Worm (Caenorhabditis elegans) whole organism, young adult: ENCODE measurements around the gene clc-9.
A peak's percentile ranks its signal among the peaks of the same experiment; 100 is the strongest.

Experiments
- C17E4.6 ChIP-seq: fragments of 200-800 bp; sonication (Bioruptor generic); IDR thresholded peaks from 2 replicates; pipeline ENCODE4 v1.3.6; 2022; ENCODE audit warnings: missing genetic modification reagents, missing genetic modification characterization, missing compliant biosample characterization
- F10E7.11 ChIP-seq: sonication (generic microtip); optimal IDR thresholded peaks from 2 replicates; lab custom pipeline; 2017; ENCODE audit warnings: mild to moderate bottlenecking, missing genetic modification characterization, moderate library complexity, missing compliant biosample characterization
- F37B4.10 ChIP-seq: fragments of 200-800 bp; sonication (Bioruptor generic); IDR thresholded peaks from 2 replicates; pipeline ENCODE4 v1.3.6; 2022; ENCODE audit warnings: missing genetic modification characterization, missing compliant biosample characterization
- F39B2.1 ChIP-seq: fragments of 200-800 bp; sonication (Bioruptor generic); IDR thresholded peaks from 2 replicates; pipeline ENCODE4 v1.3.6; 2022; ENCODE audit warnings: missing genetic modification reagents, missing genetic modification characterization, missing compliant biosample characterization
- F49E8.2 ChIP-seq: sonication (generic microtip); optimal IDR thresholded peaks from 3 replicates; lab custom pipeline; 2017; ENCODE audit warnings: missing genetic modification characterization, mild to moderate bottlenecking, missing compliant biosample characterization, antibody characterized with exemption, moderate library complexity; ENCODE audit not compliant: insufficient read depth
- T07F8.4 ChIP-seq: sonication (generic microtip); optimal IDR thresholded peaks from 2 replicates; lab custom pipeline; 2016; ENCODE audit warnings: mild to moderate bottlenecking, missing genetic modification characterization, moderate library complexity, missing compliant biosample characterization
- Y53G8AR.9 ChIP-seq: fragments of 200-800 bp; sonication (Bioruptor generic); conservative IDR thresholded peaks from 2 replicates; pipeline ENCODE4 v1.3.6; 2022; ENCODE audit warnings: missing genetic modification reagents, missing genetic modification characterization, missing compliant biosample characterization
- Y56A3A.18 ChIP-seq: fragments of 200-800 bp; sonication (Bioruptor generic); IDR thresholded peaks from 2 replicates; pipeline ENCODE4 v1.3.6; 2022; ENCODE audit warnings: missing genetic modification reagents, missing genetic modification characterization, missing compliant biosample characterization
- Y67H2A.10 ChIP-seq: fragments of 200-800 bp; sonication (Bioruptor generic); conservative IDR thresholded peaks from 2 replicates; pipeline ENCODE4 v1.3.6; 2022; ENCODE audit warnings: missing genetic modification reagents, missing genetic modification characterization, missing compliant biosample characterization
- ZK185.1 ChIP-seq: sonication (generic microtip); optimal IDR thresholded peaks from 2 replicates; lab custom pipeline; 2016; ENCODE audit warnings: mild to moderate bottlenecking, missing genetic modification characterization, missing compliant biosample characterization; ENCODE audit not compliant: poor library complexity, severe bottlenecking
- ama-1 ChIP-seq, 3 experiments: fragments of 150-350 bp in 1 of 3; sonication (generic microtip) in 2 of 3; optimal IDR thresholded peaks; 2 replicates each; lab custom pipeline; 2014 to 2018; ENCODE audit warnings: missing biosample characterization in 2 of 3, missing genetic modification characterization in 2 of 3, missing genetic modification reagents in 2 of 3
- aptf-2 ChIP-seq: fragments of 200-800 bp; sonication (Bioruptor generic); conservative IDR thresholded peaks from 2 replicates; pipeline ENCODE4 v1.3.6; 2022; ENCODE audit warnings: missing genetic modification reagents, missing genetic modification characterization, missing compliant biosample characterization
- aptf-3 ChIP-seq: fragments of 200-800 bp; sonication (Bioruptor generic); IDR thresholded peaks from 2 replicates; pipeline ENCODE4 v1.3.6; 2022; ENCODE audit warnings: missing genetic modification characterization, missing compliant biosample characterization
- bed-1 ChIP-seq: fragments of 200-800 bp; sonication (Bioruptor generic); IDR thresholded peaks from 2 replicates; pipeline ENCODE4 v1.3.6; 2022; ENCODE audit warnings: missing genetic modification reagents, missing genetic modification characterization, missing compliant biosample characterization
- ceh-40 ChIP-seq: fragments of 200-800 bp; sonication (Bioruptor generic); IDR thresholded peaks from 2 replicates; pipeline ENCODE4 v1.3.6; 2022; ENCODE audit warnings: missing genetic modification characterization, missing compliant biosample characterization
- ceh-58 ChIP-seq: fragments of 200-800 bp; sonication (Bioruptor generic); IDR thresholded peaks from 2 replicates; pipeline ENCODE4 v1.3.6; 2022; ENCODE audit warnings: missing genetic modification characterization, missing compliant biosample characterization
- ceh-91 ChIP-seq: fragments of 200-800 bp; sonication (Bioruptor generic); IDR thresholded peaks from 2 replicates; pipeline ENCODE4 v1.3.6; 2022; ENCODE audit warnings: missing genetic modification reagents, missing genetic modification characterization, missing compliant biosample characterization
- die-1 ChIP-seq: sonication (generic microtip); optimal IDR thresholded peaks from 2 replicates; lab custom pipeline; 2016; ENCODE audit warnings: missing genotype, mild to moderate bottlenecking, missing genetic modification characterization, missing compliant biosample characterization
- dox-1 ChIP-seq: fragments of 200-800 bp; sonication (Bioruptor generic); IDR thresholded peaks from 2 replicates; pipeline ENCODE4 v1.3.6; 2022; ENCODE audit warnings: missing genetic modification reagents, missing genetic modification characterization, missing compliant biosample characterization
- dpff-1 ChIP-seq: sonication (generic microtip); optimal IDR thresholded peaks from 2 replicates; lab custom pipeline; 2017; ENCODE audit warnings: mild to moderate bottlenecking, missing genetic modification characterization, missing compliant biosample characterization
- egl-44 ChIP-seq: fragments of 200-800 bp; sonication (Bioruptor generic); IDR thresholded peaks from 2 replicates; pipeline ENCODE4 v1.3.6; 2022; ENCODE audit warnings: missing genetic modification reagents, missing genetic modification characterization, missing compliant biosample characterization
- ekl-4 ChIP-seq: fragments of 200-800 bp; sonication (Bioruptor generic); IDR thresholded peaks from 2 replicates; pipeline ENCODE4 v1.3.6; 2022; ENCODE audit warnings: missing genetic modification reagents, missing genetic modification characterization, missing compliant biosample characterization
- ets-4 ChIP-seq: fragments of 200-800 bp; sonication (Bioruptor generic); optimal IDR thresholded peaks from 2 replicates; lab custom pipeline; 2018; ENCODE audit warnings: mild to moderate bottlenecking, missing genetic modification characterization, missing compliant biosample characterization
- gei-17 ChIP-seq: fragments of 200-800 bp; sonication (Bioruptor generic); optimal IDR thresholded peaks from 2 replicates; lab custom pipeline; 2018; ENCODE audit warnings: mild to moderate bottlenecking, missing genetic modification characterization, missing compliant biosample characterization
- hlh-12 ChIP-seq: sonication (generic microtip); optimal IDR thresholded peaks from 2 replicates; lab custom pipeline; 2016; ENCODE audit warnings: missing genetic modification characterization, missing compliant biosample characterization
- hlh-26 ChIP-seq: fragments of 200-800 bp; sonication (Bioruptor generic); conservative IDR thresholded peaks from 2 replicates; pipeline ENCODE4 v1.3.6; 2022; ENCODE audit warnings: missing genetic modification reagents, missing genetic modification characterization, missing compliant biosample characterization
- hsf-1 ChIP-seq: fragments of 200-800 bp; sonication (Bioruptor generic); IDR thresholded peaks from 2 replicates; pipeline ENCODE4 v1.3.6; 2022; ENCODE audit warnings: missing genetic modification reagents, missing genetic modification characterization, missing compliant biosample characterization
- lir-1 ChIP-seq: fragments of 200-800 bp; sonication (Bioruptor generic); conservative IDR thresholded peaks from 2 replicates; pipeline ENCODE4 v1.3.6; 2022; ENCODE audit warnings: missing genetic modification reagents, missing genetic modification characterization, missing compliant biosample characterization
- lsy-27 ChIP-seq: sonication (generic microtip); optimal IDR thresholded peaks from 2 replicates; lab custom pipeline; 2017; ENCODE audit warnings: missing genetic modification characterization, mild to moderate bottlenecking, missing compliant biosample characterization, antibody characterized with exemption, missing genotype, borderline replicate concordance; ENCODE audit not compliant: insufficient read depth
- madf-10 ChIP-seq: sonication (generic microtip); optimal IDR thresholded peaks from 2 replicates; lab custom pipeline; 2016; ENCODE audit warnings: mild to moderate bottlenecking, missing genetic modification characterization, missing compliant biosample characterization
- madf-6 ChIP-seq: fragments of 200-800 bp; sonication (Bioruptor generic); IDR thresholded peaks from 2 replicates; pipeline ENCODE4 v1.3.6; 2022; ENCODE audit warnings: missing genetic modification reagents, missing genetic modification characterization, missing compliant biosample characterization
- mel-28 ChIP-seq: sonication (generic microtip); optimal IDR thresholded peaks from 2 replicates; lab custom pipeline; 2016; ENCODE audit warnings: borderline replicate concordance, mild to moderate bottlenecking, missing genetic modification characterization, missing compliant biosample characterization
- mes-4 ChIP-seq: sonication (generic microtip); optimal IDR thresholded peaks from 2 replicates; lab custom pipeline; 2016; ENCODE audit warnings: missing genotype, missing genetic modification characterization, missing compliant biosample characterization
- nfya-1 ChIP-seq: sonication (generic microtip); optimal IDR thresholded peaks from 2 replicates; lab custom pipeline; 2017; ENCODE audit warnings: antibody characterized with exemption, missing compliant biosample characterization, missing genetic modification characterization, borderline replicate concordance; ENCODE audit not compliant: insufficient read depth
- nhr-179 ChIP-seq: sonication (generic microtip); optimal IDR thresholded peaks from 2 replicates; lab custom pipeline; 2016; ENCODE audit warnings: mild to moderate bottlenecking, missing genetic modification characterization, missing compliant biosample characterization
- nhr-27 ChIP-seq: fragments of 200-800 bp; sonication (Bioruptor generic); optimal IDR thresholded peaks from 2 replicates; lab custom pipeline; 2018; ENCODE audit warnings: mild to moderate bottlenecking, missing genetic modification characterization, moderate library complexity, missing compliant biosample characterization
- nhr-90 ChIP-seq: sonication (generic microtip); optimal IDR thresholded peaks from 2 replicates; lab custom pipeline; 2016; ENCODE audit warnings: missing genotype, mild to moderate bottlenecking, missing genetic modification characterization, missing compliant biosample characterization
- snpc-1.1 ChIP-seq: sonication (generic microtip); optimal IDR thresholded peaks from 2 replicates; lab custom pipeline; 2017; ENCODE audit warnings: missing genetic modification characterization, mild to moderate bottlenecking, missing compliant biosample characterization, antibody characterized with exemption, moderate library complexity, missing genotype, missing genetic modification reagents; ENCODE audit not compliant: insufficient read depth
- snpc-1.3 ChIP-seq: sonication (generic microtip); optimal IDR thresholded peaks from 2 replicates; lab custom pipeline; 2017; ENCODE audit warnings: missing genetic modification characterization, mild to moderate bottlenecking, missing compliant biosample characterization, antibody characterized with exemption, moderate library complexity, missing genotype, missing genetic modification reagents; ENCODE audit not compliant: insufficient read depth
- snpc-4 ChIP-seq, 5 experiments: fragments of 150-350 bp in 1 of 5; sonication (generic microtip) in 4 of 5; optimal IDR thresholded peaks; 2 replicates each; lab custom pipeline; 2014 to 2018; ENCODE audit warnings: missing genetic modification characterization in 5 of 5, missing biosample characterization in 3 of 5, antibody characterized with exemption in 2 of 5, mild to moderate bottlenecking in 2 of 5, missing compliant biosample characterization in 2 of 5, missing genotype in 2 of 5, moderate library complexity in 2 of 5, missing genetic modification reagents in 1 of 5
- somi-1 ChIP-seq: fragments of 200-800 bp; sonication (Bioruptor generic); optimal IDR thresholded peaks from 2 replicates; lab custom pipeline; 2018; ENCODE audit warnings: mild to moderate bottlenecking, missing genetic modification characterization, missing compliant biosample characterization
- sptf-2 ChIP-seq: fragments of 200-800 bp; sonication (Bioruptor generic); optimal IDR thresholded peaks from 2 replicates; lab custom pipeline; 2018; ENCODE audit warnings: mild to moderate bottlenecking, missing genetic modification characterization, missing compliant biosample characterization
- tlf-1 ChIP-seq: fragments of 200-800 bp; sonication (Bioruptor generic); optimal IDR thresholded peaks from 2 replicates; lab custom pipeline; 2018; ENCODE audit warnings: mild to moderate bottlenecking, missing genetic modification characterization, missing compliant biosample characterization
- zfh-2 ChIP-seq: fragments of 200-800 bp; sonication (Bioruptor generic); conservative IDR thresholded peaks from 2 replicates; pipeline ENCODE4 v1.3.6; 2022; ENCODE audit warnings: missing genetic modification reagents, missing genetic modification characterization, missing compliant biosample characterization
- ztf-18 ChIP-seq: sonication (generic microtip); optimal IDR thresholded peaks from 2 replicates; lab custom pipeline; 2016; ENCODE audit warnings: missing genotype, mild to moderate bottlenecking, missing genetic modification characterization, missing compliant biosample characterization

The clc-9 gene

DNA sequence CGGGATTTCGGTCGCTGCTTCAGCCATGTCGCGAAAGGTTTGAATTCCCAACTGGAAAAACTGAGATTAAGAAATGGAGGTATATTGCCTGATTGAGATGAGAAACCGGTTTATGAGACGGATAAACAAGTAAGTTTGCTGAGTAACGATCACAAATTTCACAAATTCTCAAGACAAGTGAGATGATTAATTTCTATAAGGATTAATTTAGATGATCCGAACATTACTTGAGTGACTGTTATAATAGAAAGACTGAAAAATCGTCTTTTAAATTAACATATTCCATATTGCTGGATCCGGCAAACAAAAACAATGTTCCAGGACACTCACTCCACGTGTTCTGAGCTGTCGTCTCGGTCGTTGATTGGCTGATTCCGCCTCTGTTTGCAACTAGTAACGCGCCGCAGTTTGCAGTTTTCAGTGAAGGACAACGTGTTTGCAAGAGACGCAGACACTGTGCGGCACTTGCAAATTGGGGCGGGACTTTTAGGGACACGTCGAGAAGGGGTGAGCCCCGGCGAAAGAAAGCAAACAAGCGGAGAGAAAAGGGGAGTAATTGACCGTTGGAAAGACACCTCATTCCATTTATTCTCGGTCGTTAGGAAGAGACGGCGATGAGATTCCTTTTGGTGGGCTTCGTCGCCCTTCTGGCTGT lies 6.2 kb downstream of the clc-9 start, which contains the start of the genes imp-2 and enpl-1 (continued):
- TF ChIP-seq snpc-1.3 (tag; lab: Kevin White, UChicago): peak; percentile 3
- peak; percentile 74 for TF ChIP-seq somi-1 (GFP tag; lab: Kevin White, UChicago)
- TF ChIP-seq ama-1 (optimal IDR thresholded peaks at IDR 0.05; lab: Kevin White, UChicago): no peak
- TF ChIP-seq ama-1 (GFP tag; optimal IDR thresholded peaks at IDR 0.05; lab: Kevin White, UChicago): peak in 1 of 2 experiments; percentile 41
- peak; percentile 57 for TF ChIP-seq ZK185.1
- no peak for TF ChIP-seq mes-4 (tag; lab: Kevin White, UChicago)
- TF ChIP-seq egl-44 (GFP tag; lab: Robert Waterston, UW): peak; percentile 55; the same call in 1 of the 2 replicates
- no peak for TF ChIP-seq sptf-2 (GFP tag; lab: Kevin White, UChicago)
- 0 out of 2 replicates have a peak, but pooled peaks have one; percentile 48 for TF ChIP-seq Y67H2A.10 (GFP tag; lab: Robert Waterston, UW)
- TF ChIP-seq dox-1: peak; percentile 96
- no peak for TF ChIP-seq nhr-179 (tag; lab: Kevin White, UChicago)
- no peak for TF ChIP-seq nhr-27
- no peak for TF ChIP-seq F39B2.1
- TF ChIP-seq nhr-90 (tag; lab: Kevin White, UChicago): peak; percentile 82
- no peak for TF ChIP-seq bed-1 (GFP tag; lab: Robert Waterston, UW)
- TF ChIP-seq aptf-3 (GFP tag; lab: Robert Waterston, UW): no peak
- TF ChIP-seq hlh-26 (GFP tag; lab: Robert Waterston, UW): no peak
- TF ChIP-seq hlh-12 (tag; lab: Kevin White, UChicago): no peak
- no peak for TF ChIP-seq T07F8.4 (tag; lab: Kevin White, UChicago)
- TF ChIP-seq lir-1 (GFP tag; lab: Robert Waterston, UW): peak; percentile 58; the same call in 1 of the 2 replicates
- peak; percentile 77 for TF ChIP-seq madf-10 (tag; lab: Kevin White, UChicago)
- TF ChIP-seq hsf-1 (GFP tag; lab: Robert Waterston, UW): no peak
- TF ChIP-seq aptf-2 (GFP tag; lab: Robert Waterston, UW): no peak
- no peak for TF ChIP-seq nfya-1 (tag; lab: Kevin White, UChicago)
- no peak for TF ChIP-seq C17E4.6
- TF ChIP-seq zfh-2 (GFP tag; lab: Robert Waterston, UW): peak; percentile 97
- peak; percentile 46 for TF ChIP-seq gei-17 (GFP tag; lab: Kevin White, UChicago)
- no peak for TF ChIP-seq dpff-1 (tag; lab: Kevin White, UChicago)
- no peak for TF ChIP-seq ceh-58 (GFP tag; lab: Robert Waterston, UW)
- TF ChIP-seq F10E7.11 (tag; lab: Kevin White, UChicago): no peak
- no peak for TF ChIP-seq Y56A3A.18 (GFP tag; lab: Robert Waterston, UW)
- no peak for TF ChIP-seq snpc-1.1 (tag; lab: Kevin White, UChicago)
- no peak for TF ChIP-seq ceh-91 (GFP tag; lab: Robert Waterston, UW)
- peak; percentile 86 for TF ChIP-seq tlf-1 (GFP tag; lab: Kevin White, UChicago)
- peak; percentile 80 for TF ChIP-seq ets-4 (GFP tag; lab: Kevin White, UChicago)
- no peak for TF ChIP-seq lsy-27 (tag; lab: Kevin White, UChicago)
- TF ChIP-seq die-1 (tag; lab: Kevin White, UChicago): peak; percentile 12
- no peak for TF ChIP-seq mel-28 (tag; lab: Kevin White, UChicago)
- no peak for TF ChIP-seq F37B4.10 (GFP tag; lab: Robert Waterston, UW)
- TF ChIP-seq Y53G8AR.9 (GFP tag; lab: Robert Waterston, UW): no peak
- TF ChIP-seq snpc-4 (GFP tag; optimal IDR thresholded peaks at IDR 0.05; lab: Kevin White, UChicago): no peak
- peak in 3 of 4 experiments; percentile 68 to 78 (median 71) for TF ChIP-seq snpc-4 (tag; optimal IDR thresholded peaks at IDR 0.05; lab: Kevin White, UChicago)
- no peak for TF ChIP-seq ceh-40
- peak; percentile 91 for TF ChIP-seq ekl-4
- peak; percentile 34 for TF ChIP-seq F49E8.2 (tag; lab: Kevin White, UChicago)
- peak; percentile 60; the same call in 1 of the 2 replicates for TF ChIP-seq madf-6
- peak; percentile 76 for TF ChIP-seq ztf-18 (tag; lab: Kevin White, UChicago)
